Worm (Caenorhabditis elegans) whole organism, L2 larva: ENCODE results near the gene Y39G8B.2.
A peak's percentile ranks its signal among the peaks of the same experiment; 100 is the strongest.

ENCODE experiments used
- C34F6.9 ChIP-seq: fragments of 150-350 bp; optimal IDR thresholded peaks from 2 replicates; lab custom pipeline; 2014; ENCODE audit warnings: missing biosample characterization, missing genetic modification characterization
- F13H6.1 ChIP-seq: sonication (generic microtip); optimal IDR thresholded peaks from 2 replicates; lab custom pipeline; 2016; ENCODE audit warnings: missing genetic modification characterization, missing compliant biosample characterization
- ZK546.5 ChIP-seq: sonication (generic microtip); optimal IDR thresholded peaks from 2 replicates; lab custom pipeline; 2017; ENCODE audit warnings: missing biosample characterization, missing genetic modification characterization
- alr-1 ChIP-seq: fragments of 150-350 bp; optimal IDR thresholded peaks from 2 replicates; lab custom pipeline; 2014; ENCODE audit warnings: missing biosample characterization, missing genetic modification characterization
- ceh-16 ChIP-seq: fragments of 150-350 bp; optimal IDR thresholded peaks from 2 replicates; lab custom pipeline; 2014; ENCODE audit warnings: missing biosample characterization, missing genetic modification characterization
- elt-1 ChIP-seq: fragments of 150-350 bp; optimal IDR thresholded peaks from 2 replicates; lab custom pipeline; 2014; ENCODE audit warnings: missing biosample characterization, missing genetic modification characterization
- elt-3 ChIP-seq: sonication (generic microtip); optimal IDR thresholded peaks from 2 replicates; lab custom pipeline; 2017; ENCODE audit warnings: missing biosample characterization, missing genetic modification characterization
- fos-1 ChIP-seq: fragments of 150-350 bp; optimal IDR thresholded peaks from 2 replicates; lab custom pipeline; 2014; ENCODE audit warnings: missing biosample characterization, missing genetic modification characterization
- gmeb-1 ChIP-seq: fragments of 150-350 bp; optimal IDR thresholded peaks from 2 replicates; lab custom pipeline; 2014; ENCODE audit warnings: missing biosample characterization, missing genetic modification characterization
- lin-11 ChIP-seq: fragments of 150-350 bp; sonication (generic microtip); optimal IDR thresholded peaks from 2 replicates; lab custom pipeline; 2014; ENCODE audit warnings: missing biosample characterization, missing genetic modification characterization, inconsistent platforms, mixed read lengths
- lin-39 ChIP-seq: fragments of 150-350 bp; optimal IDR thresholded peaks from 2 replicates; lab custom pipeline; 2014; ENCODE audit warnings: missing biosample characterization, missing genetic modification reagents, missing genetic modification characterization
- lsy-2 ChIP-seq, 2 experiments: fragments of 150-350 bp in 1 of 2; sonication (generic microtip) in 1 of 2; optimal IDR thresholded peaks; 2 replicates each; lab custom pipeline; 2014 to 2017; ENCODE audit warnings: missing biosample characterization in 2 of 2, missing genetic modification characterization in 2 of 2
- mab-5 ChIP-seq: fragments of 150-350 bp; optimal IDR thresholded peaks from 2 replicates; lab custom pipeline; 2014; ENCODE audit warnings: missing biosample characterization, missing genetic modification characterization
- mbf-1 ChIP-seq: sonication (generic microtip); optimal IDR thresholded peaks from 2 replicates; lab custom pipeline; 2017; ENCODE audit warnings: missing biosample characterization, missing genetic modification characterization
- nhr-11 ChIP-seq: fragments of 150-350 bp; optimal IDR thresholded peaks from 2 replicates; lab custom pipeline; 2014; ENCODE audit warnings: missing biosample characterization, missing genetic modification characterization
- nhr-129 ChIP-seq: fragments of 150-350 bp; optimal IDR thresholded peaks from 2 replicates; lab custom pipeline; 2014; ENCODE audit warnings: missing biosample characterization, missing genetic modification characterization
- nhr-21 ChIP-seq: fragments of 150-350 bp; optimal IDR thresholded peaks from 2 replicates; lab custom pipeline; 2014; ENCODE audit warnings: missing biosample characterization, missing genetic modification characterization
- nhr-23 ChIP-seq: fragments of 150-350 bp; optimal IDR thresholded peaks from 2 replicates; lab custom pipeline; 2014; ENCODE audit warnings: missing biosample characterization, missing genetic modification reagents, missing genetic modification characterization
- nhr-237 ChIP-seq: fragments of 150-350 bp; optimal IDR thresholded peaks from 2 replicates; lab custom pipeline; 2014; ENCODE audit warnings: missing biosample characterization, missing genetic modification characterization
- nhr-6 ChIP-seq: fragments of 150-350 bp; optimal IDR thresholded peaks from 2 replicates; lab custom pipeline; 2014; ENCODE audit warnings: missing biosample characterization, missing genetic modification characterization
- nhr-77 ChIP-seq: fragments of 150-350 bp; optimal IDR thresholded peaks from 2 replicates; lab custom pipeline; 2014; ENCODE audit warnings: missing biosample characterization, missing genetic modification characterization
- peb-1 ChIP-seq: fragments of 150-350 bp; optimal IDR thresholded peaks from 2 replicates; lab custom pipeline; 2014; ENCODE audit warnings: missing biosample characterization, missing genetic modification characterization
- skn-1 ChIP-seq: sonication (generic microtip); optimal IDR thresholded peaks from 2 replicates; lab custom pipeline; 2017; ENCODE audit warnings: missing biosample characterization, missing genetic modification characterization
- sma-3 ChIP-seq: sonication (generic microtip); optimal IDR thresholded peaks from 2 replicates; lab custom pipeline; 2016; ENCODE audit warnings: missing genetic modification reagents, missing genetic modification characterization, missing compliant biosample characterization
- sma-9 ChIP-seq, 2 experiments: fragments of 150-350 bp in 1 of 2; sonication (generic microtip) in 1 of 2; optimal IDR thresholded peaks; 2 replicates each; lab custom pipeline; 2014 to 2016; ENCODE audit warnings: missing genetic modification characterization in 2 of 2, mild to moderate bottlenecking in 1 of 2, missing biosample characterization in 1 of 2, missing compliant biosample characterization in 1 of 2, missing genetic modification reagents in 1 of 2, moderate library complexity in 1 of 2
- snpc-4 ChIP-seq: fragments of 150-350 bp; optimal IDR thresholded peaks from 2 replicates; lab custom pipeline; 2014; ENCODE audit warnings: missing biosample characterization, missing genetic modification characterization
- unc-39 ChIP-seq: fragments of 150-350 bp; optimal IDR thresholded peaks from 2 replicates; lab custom pipeline; 2014; ENCODE audit warnings: missing biosample characterization, missing genetic modification characterization
- unc-55 ChIP-seq: fragments of 150-350 bp; sonication (generic microtip); optimal IDR thresholded peaks from 3 replicates; lab custom pipeline; 2014; ENCODE audit warnings: missing biosample characterization, missing genetic modification reagents, missing genetic modification characterization
- unc-62 ChIP-seq: fragments of 150-350 bp; optimal IDR thresholded peaks from 2 replicates; lab custom pipeline; 2014; ENCODE audit warnings: missing biosample characterization, missing genetic modification reagents, missing genetic modification characterization
- zag-1 ChIP-seq: fragments of 150-350 bp; optimal IDR thresholded peaks from 2 replicates; lab custom pipeline; 2014; ENCODE audit warnings: missing biosample characterization, missing genetic modification characterization
- ztf-1 ChIP-seq: fragments of 200-800 bp; sonication (Bioruptor generic); conservative IDR thresholded peaks from 2 replicates; pipeline ENCODE4 v1.3.6; 2022; ENCODE audit warnings: missing genetic modification characterization, missing compliant biosample characterization
- ztf-4 ChIP-seq: fragments of 150-350 bp; optimal IDR thresholded peaks from 2 replicates; lab custom pipeline; 2014; ENCODE audit warnings: missing biosample characterization, missing genetic modification characterization

Gene Y39G8B.2

ce11 chrII:14004770-14005169 lies 28.7 kb upstream of the Y39G8B.2 start:
- TF ChIP-seq F13H6.1 = no peak
- peak; percentile 74 for TF ChIP-seq nhr-21 (tag; lab: Kevin White, UChicago)

- TF ChIP-seq skn-1 (tag; lab: Kevin White, UChicago) (no peak), snpc-4 (tag; lab: Kevin White, UChicago) (peak; percentile 82)
- TF ChIP-seq, all 48 proteins: peak for 1
Observed at ce11 chrII:14003821-14004430, 27.9 kb upstream of the Y39G8B.2 start.

DNA sequence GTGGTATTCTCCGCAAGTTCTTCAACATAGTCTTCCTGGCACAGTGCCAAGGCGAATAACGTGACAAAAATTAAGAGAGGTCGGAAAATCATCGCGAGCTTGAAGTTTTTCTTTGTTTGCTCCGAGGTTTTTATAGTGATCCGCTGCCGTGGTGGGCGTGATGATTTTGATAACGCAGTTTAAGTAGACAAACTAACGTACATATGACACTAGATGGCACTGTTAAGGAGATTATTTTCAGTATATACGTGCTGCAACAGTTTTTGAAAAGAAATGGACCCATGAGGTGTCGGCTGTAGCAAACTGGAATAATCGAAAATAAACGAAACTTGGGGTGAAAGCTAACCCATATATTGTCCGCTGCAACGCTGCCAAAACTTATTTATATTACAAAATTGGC lies 26.2 kb upstream of the Y39G8B.2 start, which contains the start of gene F01D5.5:
Gene F01D5.5 (minus strand): TSS at position 101 of the 400 bp plus-strand sequence.
- TF ChIP-seq nhr-129 (tag; lab: Kevin White, UChicago) (no peak), nhr-23 (tag; lab: Kevin White, UChicago) (no peak)

DNA sequence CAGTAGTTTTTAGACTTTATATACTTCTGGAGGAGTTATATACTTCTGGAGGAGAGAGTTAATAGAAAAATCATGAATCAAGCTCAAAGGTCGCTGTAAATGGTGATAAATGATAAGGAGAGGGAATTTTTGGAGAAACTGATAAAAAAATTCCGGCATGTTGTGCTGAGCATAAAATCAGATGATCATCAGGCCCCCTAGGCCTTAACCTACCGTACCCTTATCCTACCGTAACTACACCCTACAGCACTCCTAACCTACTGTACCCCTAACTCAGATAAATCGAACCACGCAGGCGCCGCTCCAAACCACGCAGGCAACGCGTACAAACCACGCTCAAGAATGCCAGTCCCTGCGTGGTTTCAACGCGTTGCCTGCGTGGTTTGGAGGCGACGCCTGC lies 24.0 kb upstream of the Y39G8B.2 start, which contains the start of gene F01D5.3:
Gene F01D5.3 (minus strand): TSS at position 101 of the 400 bp plus-strand sequence.
- TF ChIP-seq fos-1 (tag; lab: Kevin White, UChicago) = peak; percentile 8

DNA sequence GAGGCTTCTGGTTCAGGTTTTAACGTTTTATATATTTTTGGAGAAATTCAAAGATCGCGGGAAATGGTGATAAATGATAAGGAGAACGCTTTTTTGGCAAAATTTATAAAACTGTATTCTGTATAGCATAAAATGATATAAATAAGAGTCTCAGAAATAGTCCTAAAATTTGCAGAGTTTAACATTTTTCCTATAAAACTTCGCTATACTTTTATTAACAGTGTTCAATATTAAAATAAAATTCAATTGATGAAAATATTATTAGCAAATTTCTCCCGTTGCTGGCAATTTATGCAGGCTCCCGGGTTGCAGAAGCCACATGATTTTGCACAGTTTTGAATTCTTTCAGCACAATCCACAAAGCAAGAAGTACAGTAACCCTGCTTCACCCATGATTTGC lies 22.9 kb upstream of the Y39G8B.2 start, which contains the start of gene F01D5.2:
Gene F01D5.2 (minus strand): TSS at position 101 of the 400 bp plus-strand sequence.
- TF ChIP-seq ZK546.5 = no peak
- TF ChIP-seq alr-1 (tag; lab: Kevin White, UChicago) = no peak
- TF ChIP-seq elt-1 (tag; lab: Kevin White, UChicago) = no peak
- no peak for TF ChIP-seq zag-1 (tag; lab: Kevin White, UChicago)
- no peak for TF ChIP-seq nhr-237
- TF ChIP-seq sma-3 (GFP tag; lab: Kevin White, UChicago) = no peak
- no peak for TF ChIP-seq ztf-1
- no peak for TF ChIP-seq elt-3 (tag; lab: Kevin White, UChicago)
- no peak for TF ChIP-seq fos-1 (tag; lab: Kevin White, UChicago)
- TF ChIP-seq nhr-6 = no peak
- TF ChIP-seq nhr-77 = no peak
- no peak for TF ChIP-seq nhr-11 (tag; lab: Kevin White, UChicago)
- no peak for TF ChIP-seq ceh-16
- no peak for TF ChIP-seq mbf-1 (tag; lab: Kevin White, UChicago)
- TF ChIP-seq ztf-4 (tag; lab: Kevin White, UChicago) = no peak
- TF ChIP-seq peb-1 (tag; lab: Kevin White, UChicago) = no peak
- TF ChIP-seq unc-39 (tag; lab: Kevin White, UChicago) = no peak
- no peak for TF ChIP-seq mab-5 (tag; lab: Kevin White, UChicago)
- no peak for TF ChIP-seq lin-11 (tag; lab: Kevin White, UChicago)
- TF ChIP-seq unc-62 (GFP tag; lab: Kevin White, UChicago) = no peak

- no peak for TF ChIP-seq unc-55 (GFP tag; lab: Kevin White, UChicago)
- no peak for TF ChIP-seq mbf-1 (tag; lab: Kevin White, UChicago)
- no peak for TF ChIP-seq lin-39 (tag; lab: Kevin White, UChicago)
- no peak for TF ChIP-seq elt-3 (tag; lab: Kevin White, UChicago)
- TF ChIP-seq skn-1 (tag; lab: Kevin White, UChicago) = no peak
- TF ChIP-seq ztf-1 = no peak
- no peak for TF ChIP-seq gmeb-1
- no peak for TF ChIP-seq sma-9 (GFP tag; optimal IDR thresholded peaks at IDR 0.05; lab: Kevin White, UChicago)
- TF ChIP-seq sma-9 (tag; optimal IDR thresholded peaks at IDR 0.05; lab: Kevin White, UChicago) = no peak
Observed at ce11 chrII:13997989-13998388, 22.0 kb upstream of the Y39G8B.2 start.

- no peak for TF ChIP-seq nhr-237
- peak; percentile 42 for TF ChIP-seq fos-1 (tag; lab: Kevin White, UChicago)
- no peak for TF ChIP-seq lsy-2 (tag; optimal IDR thresholded peaks at IDR 0.05; lab: Kevin White, UChicago)
- peak; percentile 56 for TF ChIP-seq sma-9 (GFP tag; optimal IDR thresholded peaks at IDR 0.05; lab: Kevin White, UChicago)
- TF ChIP-seq sma-9 (tag; optimal IDR thresholded peaks at IDR 0.05; lab: Kevin White, UChicago) = no peak
- no peak for TF ChIP-seq nhr-77
- no peak for TF ChIP-seq elt-3 (tag; lab: Kevin White, UChicago)
- TF ChIP-seq C34F6.9 (tag; lab: Kevin White, UChicago) = no peak
- TF ChIP-seq, all 48 proteins: peak for 2
Observed at ce11 chrII:13997477-13997876, 21.5 kb upstream of the Y39G8B.2 start, which contains the start of gene F01D5.1. Gene F01D5.1, minus strand, starts transcription at chrII:13997581.
